Fruit fly (Drosophila melanogaster): ENCODE measurements around the gene CG14024.

- TF ChIP-seq EcR (GFP tag; optimal IDR thresholded peaks at IDR 0.05) (peak; percentile 89), Pif1A (GFP tag; optimal IDR thresholded peaks at IDR 0.05) (peak; percentile 24), gl (tag; optimal IDR thresholded peaks at IDR 0.05) (peak; percentile 49), CG8159 (tag; optimal IDR thresholded peaks at IDR 0.05) (peak; percentile 88), Snoo (tag; optimal IDR thresholded peaks at IDR 0.05) (peak; percentile 33), CG10348 (GFP tag; IDR thresholded peaks at IDR 0.05) (no peak), fd96Ca (GFP tag; IDR thresholded peaks at IDR 0.05) (no peak), CG8301 (tag; optimal IDR thresholded peaks at IDR 0.05) (peak; percentile 47)
These were observed 24.8 kb downstream of the CG14024 start for dm6 chr2L:5289921-5290320.

Data from whole organism, pupa.